Worm (Caenorhabditis elegans) whole organism, L4 larva: ENCODE results near the gene T07C4.3.

Experiments used
- D1046.2 ChIP-seq: fragments of 200-800 bp; sonication (Bioruptor generic); IDR thresholded peaks from 2 replicates; pipeline ENCODE4 v1.3.6; 2022; ENCODE audit warnings: missing genetic modification characterization, missing compliant biosample characterization
- F10B5.3 ChIP-seq: sonication (generic microtip); optimal IDR thresholded peaks from 2 replicates; lab custom pipeline; 2016; ENCODE audit warnings: mild to moderate bottlenecking, missing genetic modification characterization, missing compliant biosample characterization
- F37D6.2 ChIP-seq: sonication (generic microtip); optimal IDR thresholded peaks from 2 replicates; lab custom pipeline; 2016; ENCODE audit warnings: mild to moderate bottlenecking, missing genetic modification characterization, missing compliant biosample characterization
- F44E2.7 ChIP-seq: fragments of 200-800 bp; sonication (Bioruptor generic); IDR thresholded peaks from 2 replicates; pipeline ENCODE4 v2.1.2; 2022; ENCODE audit warnings: missing genetic modification characterization, missing compliant biosample characterization
- R02D3.7 ChIP-seq: fragments of 150-350 bp; sonication (generic microtip); optimal IDR thresholded peaks from 3 replicates; lab custom pipeline; 2014; ENCODE audit warnings: missing biosample characterization, missing genetic modification characterization
- Y75B8A.6 ChIP-seq: fragments of 200-800 bp; sonication (Bioruptor generic); IDR thresholded peaks from 2 replicates; pipeline ENCODE4 v1.3.6; 2022; ENCODE audit warnings: missing genetic modification reagents, missing genetic modification characterization, missing compliant biosample characterization
- aha-1 ChIP-seq: fragments of 150-350 bp; peaks from one replicate; lab custom pipeline; 2014; ENCODE audit warnings: missing biosample characterization, missing genetic modification characterization
- ama-1 ChIP-seq: fragments of 150-350 bp; optimal IDR thresholded peaks from 2 replicates; lab custom pipeline; 2014; ENCODE audit warnings: inconsistent platforms, mixed read lengths
- ceh-44 ChIP-seq: fragments of 200-800 bp; sonication (Bioruptor generic); IDR thresholded peaks from 2 replicates; pipeline ENCODE4 v1.3.6; 2022; ENCODE audit warnings: missing genetic modification reagents, missing genetic modification characterization, missing compliant biosample characterization
- ceh-82 ChIP-seq: sonication (generic microtip); optimal IDR thresholded peaks from 2 replicates; lab custom pipeline; 2017; ENCODE audit warnings: missing biosample characterization, missing genetic modification characterization
- ctbp-1 ChIP-seq: fragments of 200-800 bp; sonication (Bioruptor generic); IDR thresholded peaks from 2 replicates; pipeline ENCODE4 v1.3.6; 2022; ENCODE audit warnings: missing genetic modification reagents, missing genetic modification characterization, missing compliant biosample characterization
- daf-19 ChIP-seq: fragments of 200-800 bp; sonication (Bioruptor generic); conservative IDR thresholded peaks from 2 replicates; pipeline ENCODE4 v1.3.6; 2022; ENCODE audit warnings: missing genetic modification characterization, missing compliant biosample characterization
- dmd-6 ChIP-seq: fragments of 200-800 bp; sonication (Bioruptor generic); IDR thresholded peaks from 2 replicates; pipeline ENCODE4 v1.3.6; 2022; ENCODE audit warnings: missing genetic modification reagents, missing genetic modification characterization, missing compliant biosample characterization
- dve-1 ChIP-seq: sonication (generic microtip); optimal IDR thresholded peaks from 2 replicates; lab custom pipeline; 2017; ENCODE audit warnings: antibody characterized with exemption, mild to moderate bottlenecking, missing genetic modification characterization, missing compliant biosample characterization; ENCODE audit not compliant: insufficient read depth
- egl-27 ChIP-seq: sonication (generic microtip); optimal IDR thresholded peaks from 3 replicates; lab custom pipeline; 2017; ENCODE audit warnings: missing biosample characterization, missing genetic modification reagents, missing genetic modification characterization
- egl-43 ChIP-seq: fragments of 200-800 bp; sonication (Bioruptor generic); IDR thresholded peaks from 2 replicates; pipeline ENCODE4 v1.3.6; 2022; ENCODE audit warnings: missing genetic modification reagents, missing genetic modification characterization, missing compliant biosample characterization
- gei-8 ChIP-seq: fragments of 200-800 bp; sonication (Bioruptor generic); optimal IDR thresholded peaks from 2 replicates; lab custom pipeline; 2018; ENCODE audit warnings: mild to moderate bottlenecking, missing genetic modification characterization, missing compliant biosample characterization
- hif-1 ChIP-seq, 2 experiments: sonication (generic microtip); optimal IDR thresholded peaks; 2 replicates each; lab custom pipeline; 2016 to 2017; ENCODE audit warnings: missing compliant biosample characterization in 2 of 2, missing genetic modification characterization in 2 of 2, missing genetic modification reagents in 2 of 2, missing genotype in 2 of 2, mild to moderate bottlenecking in 1 of 2
- hlh-11 ChIP-seq: fragments of 200-800 bp; sonication (Bioruptor generic); optimal IDR thresholded peaks from 2 replicates; lab custom pipeline; 2018; ENCODE audit warnings: mild to moderate bottlenecking, missing genetic modification characterization, missing compliant biosample characterization
- hlh-30 ChIP-seq: sonication (generic microtip); optimal IDR thresholded peaks from 2 replicates; lab custom pipeline; 2017; ENCODE audit warnings: antibody characterized with exemption, mild to moderate bottlenecking, missing genetic modification characterization, missing compliant biosample characterization; ENCODE audit not compliant: insufficient read depth
- lir-3 ChIP-seq: sonication (generic microtip); optimal IDR thresholded peaks from 2 replicates; lab custom pipeline; 2016; ENCODE audit warnings: mild to moderate bottlenecking, missing genetic modification characterization, missing compliant biosample characterization
- lsy-2 ChIP-seq, 2 experiments: fragments of 150-350 bp in 1 of 2; sonication (generic microtip) in 1 of 2; optimal IDR thresholded peaks; 2 replicates each; lab custom pipeline; 2014 to 2017; ENCODE audit warnings: missing biosample characterization in 2 of 2, missing genetic modification characterization in 2 of 2
- mep-1 ChIP-seq: fragments of 150-350 bp; sonication (generic microtip); optimal IDR thresholded peaks from 3 replicates; lab custom pipeline; 2014; ENCODE audit warnings: missing biosample characterization, missing genetic modification characterization
- mes-2 ChIP-seq: sonication (generic microtip); optimal IDR thresholded peaks from 2 replicates; lab custom pipeline; 2016; ENCODE audit warnings: missing genotype, mild to moderate bottlenecking, missing genetic modification characterization, missing compliant biosample characterization; ENCODE audit not compliant: poor library complexity, severe bottlenecking
- mxl-3 ChIP-seq: fragments of 200-800 bp; sonication (Bioruptor generic); optimal IDR thresholded peaks from 2 replicates; lab custom pipeline; 2018; ENCODE audit warnings: mild to moderate bottlenecking, missing genetic modification characterization, missing compliant biosample characterization
- nhr-102 ChIP-seq: sonication (generic microtip); optimal IDR thresholded peaks from 2 replicates; lab custom pipeline; 2016; ENCODE audit warnings: mild to moderate bottlenecking, missing genetic modification characterization, moderate library complexity, missing compliant biosample characterization
- nhr-11 ChIP-seq: fragments of 150-350 bp; optimal IDR thresholded peaks from 2 replicates; lab custom pipeline; 2014; ENCODE audit warnings: missing biosample characterization, missing genetic modification characterization
- nhr-237 ChIP-seq: sonication (generic microtip); optimal IDR thresholded peaks from 2 replicates; lab custom pipeline; 2017; ENCODE audit warnings: missing biosample characterization, missing genetic modification characterization
- nhr-25 ChIP-seq: sonication (generic microtip); optimal IDR thresholded peaks from 2 replicates; lab custom pipeline; 2017; ENCODE audit warnings: missing genetic modification characterization, mild to moderate bottlenecking, missing compliant biosample characterization, antibody characterized with exemption, moderate library complexity, borderline replicate concordance; ENCODE audit not compliant: insufficient read depth
- nhr-42 ChIP-seq: fragments of 200-800 bp; sonication (Bioruptor generic); IDR thresholded peaks from 2 replicates; pipeline ENCODE4 v1.3.6; 2022; ENCODE audit warnings: missing genetic modification characterization, missing compliant biosample characterization
- nhr-6 ChIP-seq: fragments of 150-350 bp; optimal IDR thresholded peaks from 2 replicates; lab custom pipeline; 2014; ENCODE audit warnings: missing biosample characterization, missing genetic modification characterization
- nhr-76 ChIP-seq: fragments of 150-350 bp; optimal IDR thresholded peaks from 2 replicates; lab custom pipeline; 2014; ENCODE audit warnings: missing biosample characterization, missing genetic modification characterization
- pha-4 ChIP-seq, 2 experiments: fragments of 150-350 bp in 1 of 2; fragments of 200-800 bp in 1 of 2; sonication (Bioruptor generic) in 1 of 2; IDR thresholded peaks in 1 of 2; optimal IDR thresholded peaks in 1 of 2; 2 replicates each; pipeline versions ENCODE4 v1.3.6 to Lab custom; 2014 to 2022; ENCODE audit warnings: missing genetic modification characterization in 2 of 2, missing genetic modification reagents in 2 of 2, missing biosample characterization in 1 of 2, missing compliant biosample characterization in 1 of 2
- rbr-2 ChIP-seq: sonication (generic microtip); optimal IDR thresholded peaks from 2 replicates; lab custom pipeline; 2016; ENCODE audit warnings: missing genotype, missing genetic modification characterization, missing compliant biosample characterization
- set-16 ChIP-seq: fragments of 200-800 bp; sonication (Bioruptor generic); IDR thresholded peaks from 2 replicates; pipeline ENCODE4 v1.3.6; 2022; ENCODE audit warnings: missing genetic modification reagents, missing genetic modification characterization, missing compliant biosample characterization
- snpc-1.2 ChIP-seq: fragments of 200-800 bp; sonication (Bioruptor generic); IDR thresholded peaks from 2 replicates; pipeline ENCODE4 v1.3.6; 2022; ENCODE audit warnings: missing genetic modification reagents, missing genetic modification characterization, missing compliant biosample characterization
- spr-1 ChIP-seq: sonication (generic microtip); optimal IDR thresholded peaks from 2 replicates; lab custom pipeline; 2016; ENCODE audit warnings: mild to moderate bottlenecking, missing genetic modification characterization, missing compliant biosample characterization
- tag-97 ChIP-seq: fragments of 200-800 bp; sonication (Bioruptor generic); IDR thresholded peaks from 2 replicates; pipeline ENCODE4 v1.3.6; 2022; ENCODE audit warnings: missing genetic modification characterization, missing compliant biosample characterization
- unc-62 ChIP-seq, 3 experiments: fragments of 150-350 bp in 1 of 3; sonication (generic microtip); optimal IDR thresholded peaks in 2 of 3; peaks in 1 of 3; 1 replicate in 1 of 3; 2 replicates in 2 of 3; lab custom pipeline; 2014 to 2017; ENCODE audit warnings: missing biosample characterization in 3 of 3, missing genetic modification characterization in 3 of 3, missing genetic modification reagents in 3 of 3, missing genotype in 1 of 3
- vab-7 ChIP-seq: fragments of 200-800 bp; sonication (Bioruptor generic); IDR thresholded peaks from 2 replicates; pipeline ENCODE4 v1.3.6; 2022; ENCODE audit warnings: missing genetic modification reagents, missing genetic modification characterization, missing compliant biosample characterization
- zfp-2 ChIP-seq: sonication (generic microtip); optimal IDR thresholded peaks from 2 replicates; lab custom pipeline; 2016; ENCODE audit warnings: mild to moderate bottlenecking, missing genetic modification characterization, missing compliant biosample characterization
- zfp-3 ChIP-seq: fragments of 200-800 bp; sonication (Bioruptor generic); conservative IDR thresholded peaks from 2 replicates; pipeline ENCODE4 v1.3.6; 2022; ENCODE audit warnings: missing genetic modification reagents, missing genetic modification characterization, missing compliant biosample characterization

The T07C4.3 gene

DNA sequence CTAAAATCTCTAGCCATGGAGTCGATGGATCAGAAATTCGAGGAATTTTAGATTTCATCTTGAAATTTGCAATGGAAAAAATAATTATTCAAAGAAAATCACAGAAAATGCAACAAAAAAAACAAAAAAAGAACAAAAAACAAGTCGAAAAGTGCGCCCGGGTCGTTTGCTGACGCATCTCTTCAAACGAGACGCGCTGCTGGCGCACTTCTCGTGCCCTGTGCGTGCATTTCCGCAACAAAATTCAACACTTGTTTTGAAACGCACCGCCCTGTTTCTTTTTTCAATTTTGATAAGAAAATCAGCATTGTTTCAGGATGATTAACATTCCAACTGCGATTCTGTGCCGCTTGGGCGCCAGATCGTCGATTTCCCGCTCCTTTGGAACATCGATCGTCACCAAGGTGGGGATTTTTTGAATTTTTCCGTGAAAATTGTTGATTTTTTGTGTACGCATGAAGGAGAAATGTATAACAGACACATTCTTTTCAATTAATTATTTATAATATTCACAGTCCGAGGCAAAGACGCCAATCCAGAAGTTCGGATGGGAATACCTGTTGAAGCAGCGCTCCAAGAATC, 17.9 kb upstream of the T07C4.3 start, which contains the start of the genes jmjd-4 and mev-1 (continued):
- no peak for TF ChIP-seq lir-3
- TF ChIP-seq D1046.2 (GFP tag; lab: Robert Waterston, UW): 0 out of 2 replicates have a peak, but pooled peaks have one; percentile 52
- no peak for TF ChIP-seq egl-27 (tag; lab: Kevin White, UChicago)
- peak; percentile 81 for TF ChIP-seq egl-43 (GFP tag; lab: Robert Waterston, UW)
- peak; percentile 94 for TF ChIP-seq dve-1 (tag; lab: Kevin White, UChicago)
- no peak for TF ChIP-seq tag-97 (GFP tag; lab: Robert Waterston, UW)
- TF ChIP-seq ctbp-1 (GFP tag; lab: Robert Waterston, UW): peak; percentile 65
- TF ChIP-seq ama-1 (lab: Kevin White, UChicago): peak; percentile 79

DNA sequence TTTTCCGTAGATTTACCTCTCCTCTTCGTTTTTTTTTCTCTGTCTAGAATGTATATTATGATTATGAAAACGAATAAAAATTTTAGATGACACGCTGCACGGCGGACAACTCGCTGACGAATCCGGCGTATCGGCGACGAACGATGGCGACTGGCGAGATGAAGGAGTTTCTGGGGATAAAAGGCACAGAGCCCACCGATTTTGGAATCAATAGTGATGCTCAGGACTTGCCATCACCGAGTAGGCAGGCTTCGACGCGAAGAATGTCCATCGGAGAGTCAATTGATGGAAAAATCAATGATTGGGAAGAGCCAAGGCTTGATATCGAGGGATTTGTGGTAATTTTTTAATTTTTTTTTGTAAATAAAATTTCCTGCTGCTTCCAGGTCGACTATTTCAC, 16.9 kb upstream of the T07C4.3 start, which contains the start of gene ced-9:
TSS of gene ced-9 (plus strand) at position 87 of the 400 bp plus-strand sequence.
- TF ChIP-seq zfp-2: no peak
- TF ChIP-seq nhr-237: no peak
- peak; percentile 97 for TF ChIP-seq aha-1 (tag; lab: Kevin White, UChicago)
- TF ChIP-seq nhr-11 (tag; lab: Kevin White, UChicago): no peak

DNA sequence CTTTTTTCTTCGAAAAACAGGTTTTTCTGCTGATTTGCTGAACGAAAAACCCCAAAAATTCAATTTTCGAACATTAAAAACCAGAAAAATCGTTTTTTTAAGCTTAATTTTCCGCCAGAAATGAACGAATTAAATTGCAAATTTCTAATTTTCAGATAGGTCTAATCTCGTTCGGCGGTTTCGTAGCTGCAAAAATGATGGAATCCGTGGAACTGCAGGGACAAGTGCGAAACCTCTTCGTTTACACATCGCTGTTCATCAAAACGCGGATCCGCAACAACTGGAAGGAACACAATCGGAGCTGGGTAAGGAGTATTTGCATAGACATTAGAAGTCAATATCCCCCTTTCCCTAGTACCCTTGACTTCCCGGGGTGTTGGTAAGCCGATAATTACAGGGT, 15.8 kb upstream of the T07C4.3 start:
- no peak for TF ChIP-seq nhr-42 (GFP tag; lab: Robert Waterston, UW)
- TF ChIP-seq nhr-237: no peak
- no peak for TF ChIP-seq F44E2.7 (GFP tag; lab: Robert Waterston, UW)
- no peak for TF ChIP-seq F10B5.3 (tag; lab: Kevin White, UChicago)
- no peak for TF ChIP-seq snpc-1.2
- no peak for TF ChIP-seq spr-1 (tag; lab: Kevin White, UChicago)
- TF ChIP-seq hlh-30 (tag; lab: Kevin White, UChicago): no peak
- TF ChIP-seq R02D3.7 (tag; lab: Kevin White, UChicago): no peak
- peak; percentile 96 for TF ChIP-seq aha-1 (tag; lab: Kevin White, UChicago)
- TF ChIP-seq hif-1 (tag; optimal IDR thresholded peaks at IDR 0.05; lab: Kevin White, UChicago): no peak
- TF ChIP-seq unc-62 (GFP tag; optimal IDR thresholded peaks at IDR 0.05 in 1 of 2; lab: Kevin White, UChicago): peak in 1 of 2 experiments; percentile 54
- TF ChIP-seq unc-62 (tag; optimal IDR thresholded peaks at IDR 0.05; lab: Kevin White, UChicago): no peak
- no peak for TF ChIP-seq Y75B8A.6

DNA sequence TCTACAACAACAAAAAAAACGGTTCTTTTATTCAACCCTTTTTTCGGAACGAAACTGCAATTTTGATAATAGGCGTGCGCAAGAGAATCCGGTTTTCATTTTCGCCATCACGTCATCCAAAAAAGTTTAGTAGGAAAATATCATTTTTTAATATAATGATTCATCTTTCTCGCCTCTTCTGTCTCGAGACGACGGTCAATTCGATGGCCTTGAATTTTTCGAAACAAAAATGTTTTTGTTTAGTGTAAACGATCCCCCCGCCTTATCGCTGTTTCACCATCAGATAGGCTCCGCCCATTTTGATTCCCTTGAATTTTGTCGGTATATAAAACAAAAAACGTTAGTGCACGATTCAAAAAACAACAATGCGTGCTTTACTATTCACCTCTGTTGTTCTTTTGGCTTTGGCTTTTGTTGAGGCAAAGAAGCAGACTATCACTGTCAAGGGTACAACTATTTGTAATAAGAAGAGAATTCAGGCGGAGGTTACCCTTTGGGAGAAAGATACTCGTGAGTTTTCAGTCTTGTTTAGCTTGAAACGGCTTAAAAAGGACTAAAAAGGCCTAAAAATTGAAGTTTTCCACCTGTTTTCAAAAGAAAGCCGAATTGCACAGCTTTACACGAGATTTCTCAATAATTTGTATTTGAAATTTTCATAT, 14.3 kb upstream of the T07C4.3 start, which contains the start of gene ttr-15:
TSS of gene ttr-15 (plus strand) at position 340 of the 659 bp plus-strand sequence.
- peak; percentile 24 for TF ChIP-seq mxl-3 (GFP tag; lab: Kevin White, UChicago)
- TF ChIP-seq vab-7 (GFP tag; lab: Robert Waterston, UW): no peak
- TF ChIP-seq nhr-76 (tag; lab: Kevin White, UChicago): peak; percentile 1
- no peak for TF ChIP-seq ctbp-1 (GFP tag; lab: Robert Waterston, UW)
- TF ChIP-seq mep-1 (tag; lab: Kevin White, UChicago): peak; percentile 44
- peak; percentile 19 for TF ChIP-seq mes-2
- TF ChIP-seq dmd-6 (GFP tag; lab: Robert Waterston, UW): peak; percentile 41
- no peak for TF ChIP-seq ceh-44 (GFP tag; lab: Robert Waterston, UW)
- TF ChIP-seq set-16 (GFP tag; lab: Robert Waterston, UW): no peak
- TF ChIP-seq ceh-82 (tag; lab: Kevin White, UChicago): no peak
- peak; percentile 51 for TF ChIP-seq hlh-11 (tag; lab: Kevin White, UChicago)
- peak; percentile 72 for TF ChIP-seq dve-1 (tag; lab: Kevin White, UChicago)
- TF ChIP-seq daf-19 (GFP tag; lab: Robert Waterston, UW): no peak
- TF ChIP-seq lsy-2 (tag; optimal IDR thresholded peaks at IDR 0.05; lab: Kevin White, UChicago): peak in 1 of 2 experiments; percentile 20
- TF ChIP-seq zfp-3: 0 out of 2 replicates have a peak, but pooled peaks have one; percentile 14
- TF ChIP-seq ama-1 (lab: Kevin White, UChicago): peak; percentile 96
- TF ChIP-seq nhr-6 (tag; lab: Kevin White, UChicago): no peak
- no peak for TF ChIP-seq gei-8 (GFP tag; lab: Kevin White, UChicago)
- TF ChIP-seq pha-4 (GFP tag; IDR thresholded peaks at IDR 0.05; lab: Robert Waterston, UW): no peak
- no peak for TF ChIP-seq pha-4 (tag; optimal IDR thresholded peaks at IDR 0.05; lab: Kevin White, UChicago)
- no peak for TF ChIP-seq F37D6.2
- peak; percentile 38 for TF ChIP-seq nhr-25 (tag; lab: Kevin White, UChicago)
- no peak for TF ChIP-seq nhr-102 (tag; lab: Kevin White, UChicago)
- TF ChIP-seq rbr-2: no peak
